Worm (Caenorhabditis elegans): Measurements from ENCODE around the gene R09H10.6.
"Not testable (repeated sequence)": the region's sequence is repeated elsewhere in the genome, so short reads cannot be mapped to it uniquely, and the experiment has no call there.

The R09H10.6 gene

DNA sequence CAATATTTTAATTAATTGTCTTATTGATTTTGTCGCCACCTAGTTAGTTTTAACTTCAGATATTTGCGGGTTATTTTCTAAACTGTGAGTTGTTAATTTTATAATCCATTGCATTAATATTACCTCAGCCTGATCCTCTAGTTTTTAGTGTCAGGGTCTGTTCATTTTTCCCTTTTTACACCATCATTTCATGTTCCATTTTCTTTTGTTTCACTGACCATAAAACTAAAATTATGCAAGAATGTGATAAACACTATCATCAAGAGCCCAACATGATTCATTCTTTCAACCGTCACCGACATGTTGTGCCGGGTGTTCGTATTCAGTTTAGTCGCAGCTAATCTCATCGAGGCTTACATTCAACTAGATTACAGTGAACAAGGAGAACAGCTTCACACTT is 30.6 kb downstream of the R09H10.6 start, which contains the start of gene F56C4.2:
TSS of gene F56C4.2 (plus strand) at position 301 of the 400 bp plus-strand sequence.
- TF ChIP-seq athp-1 (tag; optimal IDR thresholded peaks at IDR 0.05) (no peak), hlh-26 (GFP tag; conservative IDR thresholded peaks at IDR 0.05) (no peak), nhr-120 (GFP tag; IDR thresholded peaks at IDR 0.05) (no peak), nfya-2 (GFP tag; IDR thresholded peaks at IDR 0.05) (no peak), lsl-1 (GFP tag; optimal IDR thresholded peaks at IDR 0.05) (no peak), nfya-1 (tag; optimal IDR thresholded peaks at IDR 0.05; ENCODE audit: borderline replicate concordance, insufficient read depth) (no peak), F22D6.2 (tag; optimal IDR thresholded peaks at IDR 0.05) (no peak), pha-4 (tag; optimal IDR thresholded peaks at IDR 0.05) (no peak), sea-2 (GFP tag; IDR thresholded peaks at IDR 0.05) (no peak), ztf-18 (tag; optimal IDR thresholded peaks at IDR 0.05) (no peak), tbp1 (GFP tag; optimal IDR thresholded peaks at IDR 0.05) (no peak), ztf-25 (GFP tag; IDR thresholded peaks at IDR 0.05) (no peak)

DNA sequence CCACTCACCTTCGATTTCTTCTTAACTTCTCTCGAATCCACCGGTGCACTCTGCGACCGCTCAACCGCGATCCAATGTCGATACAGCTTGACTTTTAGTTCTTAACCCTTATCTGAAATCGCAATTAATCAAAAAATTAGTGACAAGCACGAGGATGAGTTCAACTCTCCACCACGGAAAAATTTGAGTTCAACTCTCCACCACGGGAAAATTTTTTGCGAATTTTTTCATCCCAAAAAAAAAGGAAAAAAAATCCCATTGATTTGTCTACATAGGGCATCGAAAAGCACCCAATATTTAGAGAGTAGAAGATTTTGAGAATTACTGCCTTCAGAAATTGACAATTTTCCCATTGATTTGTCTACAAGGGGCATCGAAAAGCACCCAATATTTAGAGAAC is 45.7 kb downstream of the R09H10.6 start, which contains the start of gene glb-19:
TSS of gene glb-19 (minus strand) at position 101 of the 400 bp plus-strand sequence.
- not testable (repeated sequence) for TF ChIP-seq snpc-1.3 (tag; optimal IDR thresholded peaks at IDR 0.05; ENCODE audit: insufficient read depth); madf-8 (GFP tag; conservative IDR thresholded peaks at IDR 0.05); B0019.2 (GFP tag; conservative IDR thresholded peaks at IDR 0.05)

DNA sequence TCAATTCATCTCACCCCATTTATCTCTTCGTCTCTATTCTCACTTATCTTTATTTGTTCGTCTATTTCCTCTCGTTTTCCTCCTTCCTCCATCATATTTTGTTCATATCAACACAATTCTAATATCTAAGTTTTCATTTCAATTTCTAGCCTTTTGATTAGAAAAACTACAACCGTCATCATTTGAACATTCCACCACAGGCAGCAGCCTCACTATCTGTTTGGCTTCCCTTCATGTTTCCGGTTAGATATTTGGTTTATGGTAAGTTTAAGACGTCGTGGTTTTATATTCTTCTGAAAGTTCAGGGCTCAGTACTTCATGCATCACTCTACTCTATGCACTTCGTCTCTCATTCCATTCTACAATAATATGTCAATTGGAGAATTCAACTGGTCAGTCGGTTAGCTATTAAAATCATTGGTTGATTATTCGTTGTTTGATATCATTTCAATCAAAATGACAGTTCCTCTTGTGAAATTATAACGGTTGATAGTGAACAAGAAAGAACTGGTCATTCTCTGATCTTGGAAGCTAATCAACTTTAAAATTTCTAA is 48.5 kb downstream of the R09H10.6 start, which contains the start of gene K08C7.1:
TSS of gene K08C7.1 (plus strand) at position 43 of the 554 bp plus-strand sequence.
- TF ChIP-seq lin-35 (GFP tag; optimal IDR thresholded peaks at IDR 0.05) (no peak), atf-7 (tag; optimal IDR thresholded peaks at IDR 0.05) (peak; percentile 25), lin-26 (GFP tag; IDR thresholded peaks at IDR 0.05) (no peak), nhr-80 (tag; optimal IDR thresholded peaks at IDR 0.05) (peak; percentile 78)

DNA sequence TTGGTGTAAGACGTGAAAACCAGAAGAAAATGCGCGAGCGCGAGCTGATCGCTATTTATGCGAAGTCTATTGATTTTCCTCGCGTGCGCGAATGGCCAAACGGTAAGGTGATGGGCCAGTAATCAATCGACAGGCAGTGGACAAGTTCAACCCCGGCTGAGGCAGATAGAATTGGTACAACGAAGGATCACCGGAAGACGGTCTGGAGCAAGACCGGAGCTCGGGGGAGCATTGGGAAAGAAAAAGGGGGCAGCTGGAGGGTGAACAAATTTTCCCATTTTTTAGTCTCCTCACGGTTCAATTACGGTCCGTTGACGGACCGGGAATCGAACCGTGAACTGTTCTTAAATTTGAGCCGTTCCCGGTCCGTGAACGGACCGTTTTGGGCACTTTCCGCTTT is 50.0 kb downstream of the R09H10.6 start:
- TF ChIP-seq Y56A3A.18 (GFP tag; IDR thresholded peaks at IDR 0.05) (peak; percentile 90), rpc-1 (tag; optimal IDR thresholded peaks at IDR 0.05) (peak; percentile 36), egl-44 (GFP tag; IDR thresholded peaks at IDR 0.05) (peak; percentile 86), F33H1.4 (GFP tag; IDR thresholded peaks at IDR 0.05) (peak; percentile 37; the same call in 1 of the 2 replicates), Y53G8AR.9 (GFP tag; conservative IDR thresholded peaks at IDR 0.05) (peak; percentile 63), ceh-40 (GFP tag; IDR thresholded peaks at IDR 0.05) (peak; percentile 81), ceh-100 (GFP tag; IDR thresholded peaks at IDR 0.05) (peak; percentile 41; the same call in 1 of the 2 replicates), nhr-120 (GFP tag; IDR thresholded peaks at IDR 0.05) (peak; percentile 85; the same call in 1 of the 2 replicates), hmg-20 (GFP tag; IDR thresholded peaks at IDR 0.05) (peak; percentile 73), lin-26 (GFP tag; IDR thresholded peaks at IDR 0.05) (peak; percentile 98), B0019.2 (GFP tag; conservative IDR thresholded peaks at IDR 0.05) (0 out of 2 replicates have a peak, but pooled peaks have one; percentile 30), madf-3 (GFP tag; IDR thresholded peaks at IDR 0.05) (peak; percentile 86), D2030.7 (GFP tag; IDR thresholded peaks at IDR 0.05) (peak; percentile 82), ekl-4 (GFP tag; IDR thresholded peaks at IDR 0.05) (peak; percentile 70), egl-18 (GFP tag; IDR thresholded peaks at IDR 0.05) (peak; percentile 78), attf-6 (GFP tag; IDR thresholded peaks at IDR 0.05) (peak; percentile 80), madf-6 (GFP tag; IDR thresholded peaks at IDR 0.05) (peak; percentile 79), attf-3 (GFP tag; conservative IDR thresholded peaks at IDR 0.05) (peak; percentile 37; the same call in 1 of the 2 replicates), mcd-1 (GFP tag; IDR thresholded peaks at IDR 0.05) (peak; percentile 64; the same call in 1 of the 2 replicates), Y95B8A.8 (GFP tag; IDR thresholded peaks at IDR 0.05) (0 out of 2 replicates have a peak, but pooled peaks have one; percentile 28), ceh-58 (GFP tag; IDR thresholded peaks at IDR 0.05) (peak; percentile 92; the same call in 1 of the 2 replicates), rcor-1 (GFP tag; IDR thresholded peaks at IDR 0.05) (peak; percentile 77), dox-1 (GFP tag; IDR thresholded peaks at IDR 0.05) (peak; percentile 82), bed-1 (GFP tag; IDR thresholded peaks at IDR 0.05) (0 out of 2 replicates have a peak, but pooled peaks have one; percentile 84), Y79H2A.3 (GFP tag; conservative IDR thresholded peaks at IDR 0.05) (0 out of 2 replicates have a peak, but pooled peaks have one; percentile 49), hmg-1.2 (GFP tag; IDR thresholded peaks at IDR 0.05) (peak; percentile 52)
- TF ChIP-seq rpc-1 (optimal IDR thresholded peaks at IDR 0.05) = not testable (repeated sequence)
